Worm (Caenorhabditis elegans): ENCODE measurements around the gene C06C6.8.

DNA sequence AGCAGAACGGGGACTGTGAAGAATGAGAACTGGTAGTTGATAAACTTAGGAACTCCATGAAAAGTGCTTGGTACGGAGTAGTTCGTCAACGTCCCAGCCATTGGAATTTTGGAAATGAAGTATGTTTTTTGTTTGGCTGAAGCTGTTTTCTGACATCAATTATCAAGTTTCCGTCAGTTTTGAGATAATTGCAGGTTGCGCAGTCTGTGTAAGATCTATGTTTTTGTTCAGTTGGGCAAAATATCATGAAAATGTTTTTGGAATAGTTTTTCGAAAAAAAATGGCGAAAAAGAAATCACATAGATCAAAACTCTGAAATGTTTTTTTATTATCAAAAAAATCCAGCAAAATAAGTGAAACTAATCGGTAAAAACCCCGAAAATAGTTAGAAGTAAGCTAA is 22.1 kb upstream of the C06C6.8 start, which contains the start of gene sru-22:
- TF ChIP-seq him-1 (tag; optimal IDR thresholded peaks at IDR 0.05) (no peak), W03F9.2 (tag; optimal IDR thresholded peaks at IDR 0.05) (no peak), dao-5 (tag; optimal IDR thresholded peaks at IDR 0.05) (no peak)

Measured in whole organism, L4/young adult.